Fruit fly (Drosophila melanogaster) whole organism, prepupa: Measurements from ENCODE around the gene CG3149.

Source experiments
- Blimp-1 ChIP-seq: fragments of 200-800 bp; sonication (Bioruptor generic); optimal IDR thresholded peaks from 3 replicates; lab custom pipeline; 2017; ENCODE audit warnings: missing biosample characterization, missing genetic modification characterization, mild to moderate bottlenecking, moderate library complexity, missing genetic modification reagents
- CG10669 ChIP-seq: fragments of 200-800 bp; sonication (Bioruptor generic); optimal IDR thresholded peaks from 3 replicates; lab custom pipeline; 2018; ENCODE audit warnings: missing biosample characterization, mild to moderate bottlenecking, missing genetic modification characterization, moderate library complexity
- CG11294 ChIP-seq: fragments of 200-800 bp; sonication (Bioruptor generic); IDR thresholded peaks from 2 replicates; pipeline ENCODE4 v1.3.6; 2022; ENCODE audit warnings: missing biosample characterization, missing genetic modification characterization
- CG11902 ChIP-seq: fragments of 200-800 bp; sonication (Bioruptor generic); optimal IDR thresholded peaks from 3 replicates; lab custom pipeline; 2016; ENCODE audit warnings: missing biosample characterization, missing genetic modification characterization
- CG1621 ChIP-seq: fragments of 200-800 bp; sonication (Bioruptor generic); optimal IDR thresholded peaks from 3 replicates; lab custom pipeline; 2018; ENCODE audit warnings: missing biosample characterization, mild to moderate bottlenecking, missing genetic modification characterization
- CG16779 ChIP-seq: fragments of 200-800 bp; sonication (Bioruptor generic); optimal IDR thresholded peaks from 3 replicates; lab custom pipeline; 2017; ENCODE audit warnings: missing biosample characterization, mild to moderate bottlenecking, missing genetic modification characterization
- CG31627 ChIP-seq: fragments of 200-800 bp; sonication (Bioruptor generic); optimal IDR thresholded peaks from 3 replicates; lab custom pipeline; 2016; ENCODE audit warnings: missing biosample characterization, missing genetic modification characterization
- CG32006 ChIP-seq: fragments of 200-800 bp; sonication (Bioruptor generic); optimal IDR thresholded peaks from 3 replicates; lab custom pipeline; 2017; ENCODE audit warnings: missing biosample characterization, mild to moderate bottlenecking, missing genetic modification characterization
- CG34406 ChIP-seq: fragments of 200-800 bp; sonication (Bioruptor generic); optimal IDR thresholded peaks from 3 replicates; lab custom pipeline; 2016; ENCODE audit warnings: missing biosample characterization, missing genetic modification characterization
- CG3919 ChIP-seq: fragments of 200-800 bp; sonication (Bioruptor generic); optimal IDR thresholded peaks from 3 replicates; lab custom pipeline; 2016; ENCODE audit warnings: missing biosample characterization, missing genetic modification characterization
- CG6163 ChIP-seq: fragments of 200-800 bp; sonication (Bioruptor generic); IDR thresholded peaks from 3 replicates; pipeline ENCODE4 v1.3.6; 2022; ENCODE audit warnings: missing biosample characterization, missing genetic modification characterization
- CG6276 ChIP-seq: fragments of 200-800 bp; sonication (Bioruptor generic); optimal IDR thresholded peaks from 2 replicates; lab custom pipeline; 2017; ENCODE audit warnings: missing biosample characterization, mild to moderate bottlenecking, missing genetic modification characterization
- CG6792 ChIP-seq: fragments of 200-800 bp; sonication (Bioruptor generic); optimal IDR thresholded peaks from 3 replicates; lab custom pipeline; 2016; ENCODE audit warnings: missing biosample characterization, missing genetic modification characterization
- CG6808 ChIP-seq: fragments of 200-800 bp; sonication (Bioruptor generic); optimal IDR thresholded peaks from 3 replicates; lab custom pipeline; 2017; ENCODE audit warnings: missing biosample characterization, missing genetic modification characterization, mild to moderate bottlenecking, moderate library complexity, missing genetic modification reagents
- CG6854 ChIP-seq: fragments of 200-800 bp; sonication (Bioruptor generic); optimal IDR thresholded peaks from 2 replicates; lab custom pipeline; 2017; ENCODE audit warnings: missing biosample characterization, mild to moderate bottlenecking, missing genetic modification characterization
- CG7368 ChIP-seq: fragments of 200-800 bp; sonication (Bioruptor generic); optimal IDR thresholded peaks from 3 replicates; lab custom pipeline; 2016; ENCODE audit warnings: missing biosample characterization, missing genetic modification characterization
- CG8119 ChIP-seq: fragments of 200-800 bp; sonication (Bioruptor generic); IDR thresholded peaks from 3 replicates; pipeline ENCODE4 v1.3.6; 2022; ENCODE audit warnings: missing biosample characterization, missing genetic modification characterization
- CG8319 ChIP-seq: fragments of 200-800 bp; sonication (Bioruptor generic); optimal IDR thresholded peaks from 3 replicates; lab custom pipeline; 2016; ENCODE audit warnings: missing biosample characterization, missing genetic modification characterization
- CG8632 ChIP-seq: fragments of 200-800 bp; sonication (Bioruptor generic); optimal IDR thresholded peaks from 3 replicates; lab custom pipeline; 2016; ENCODE audit warnings: missing biosample characterization, missing genetic modification characterization
- CG9139 ChIP-seq: fragments of 200-800 bp; sonication (Bioruptor generic); optimal IDR thresholded peaks from 3 replicates; lab custom pipeline; 2017; ENCODE audit warnings: missing biosample characterization, mild to moderate bottlenecking, missing genetic modification characterization
- Eip75B ChIP-seq: fragments of 200-800 bp; sonication (Bioruptor generic); optimal IDR thresholded peaks from 3 replicates; lab custom pipeline; 2016; ENCODE audit warnings: missing biosample characterization, missing genetic modification characterization
- Eip78C ChIP-seq: fragments of 200-800 bp; sonication (Bioruptor generic); peaks from one replicate; lab custom pipeline; 2016; ENCODE audit warnings: missing biosample characterization, missing genetic modification characterization
- Eip93F ChIP-seq: fragments of 200-800 bp; sonication (Bioruptor generic); optimal IDR thresholded peaks from 2 replicates; lab custom pipeline; 2016; ENCODE audit warnings: missing biosample characterization, mild to moderate bottlenecking, missing genetic modification characterization
- Ets21C ChIP-seq: fragments of 200-800 bp; sonication (Bioruptor generic); optimal IDR thresholded peaks from 3 replicates; lab custom pipeline; 2016; ENCODE audit warnings: missing biosample characterization, missing genetic modification characterization
- Hr38 ChIP-seq: sonication (Bioruptor generic); optimal IDR thresholded peaks from 2 replicates; lab custom pipeline; 2016; ENCODE audit warnings: missing biosample characterization, missing genetic modification characterization
- Hr39 ChIP-seq: fragments of 200-800 bp; sonication (Bioruptor generic); optimal IDR thresholded peaks from 2 replicates; lab custom pipeline; 2016; ENCODE audit warnings: missing biosample characterization, missing genetic modification characterization
- Lpt ChIP-seq: fragments of 200-800 bp; sonication (Bioruptor generic); optimal IDR thresholded peaks from 3 replicates; lab custom pipeline; 2016; ENCODE audit warnings: missing biosample characterization, missing genetic modification characterization
- Met ChIP-seq: fragments of 200-800 bp; sonication (Bioruptor generic); optimal IDR thresholded peaks from 3 replicates; lab custom pipeline; 2016; ENCODE audit warnings: missing biosample characterization, missing genetic modification characterization
- OdsH ChIP-seq: fragments of 200-800 bp; sonication (Bioruptor generic); optimal IDR thresholded peaks from 3 replicates; lab custom pipeline; 2016; ENCODE audit warnings: missing biosample characterization, missing genetic modification characterization
- Smox ChIP-seq: fragments of 200-800 bp; sonication (Bioruptor generic); optimal IDR thresholded peaks from 3 replicates; lab custom pipeline; 2016; ENCODE audit warnings: missing biosample characterization, missing genetic modification characterization
- Sox102F ChIP-seq: fragments of 200-800 bp; sonication (Bioruptor generic); optimal IDR thresholded peaks from 2 replicates; lab custom pipeline; 2016; ENCODE audit warnings: missing biosample characterization, mild to moderate bottlenecking, missing genetic modification characterization
- Sox15 ChIP-seq: fragments of 200-800 bp; sonication (Bioruptor generic); optimal IDR thresholded peaks from 3 replicates; lab custom pipeline; 2016; ENCODE audit warnings: missing biosample characterization, missing genetic modification characterization
- achi ChIP-seq: fragments of 200-800 bp; sonication (Bioruptor generic); optimal IDR thresholded peaks from 3 replicates; lab custom pipeline; 2016; ENCODE audit warnings: missing biosample characterization, missing genetic modification characterization
- acj6 ChIP-seq: fragments of 200-800 bp; sonication (Bioruptor generic); optimal IDR thresholded peaks from 3 replicates; lab custom pipeline; 2016; ENCODE audit warnings: missing biosample characterization, missing genetic modification characterization
- cyc ChIP-seq: fragments of 200-800 bp; sonication (Bioruptor generic); optimal IDR thresholded peaks from 3 replicates; lab custom pipeline; 2016; ENCODE audit warnings: missing biosample characterization, missing genetic modification characterization
- dsx ChIP-seq: fragments of 200-800 bp; optimal IDR thresholded peaks from 3 replicates; lab custom pipeline; 2019; ENCODE audit warnings: missing biosample characterization, mild to moderate bottlenecking, missing genetic modification characterization, moderate library complexity; ENCODE audit not compliant: poor library complexity, severe bottlenecking
- eg ChIP-seq: fragments of 200-800 bp; sonication (Bioruptor generic); IDR thresholded peaks from 3 replicates; pipeline ENCODE4 v1.3.6; 2022; ENCODE audit warnings: missing biosample characterization, missing genetic modification characterization
- esn ChIP-seq: fragments of 200-800 bp; sonication (Bioruptor generic); optimal IDR thresholded peaks from 2 replicates; lab custom pipeline; 2016; ENCODE audit warnings: missing biosample characterization, mild to moderate bottlenecking, missing genetic modification characterization, moderate library complexity
- fd59A ChIP-seq: fragments of 200-800 bp; sonication (Bioruptor generic); optimal IDR thresholded peaks from 2 replicates; lab custom pipeline; 2017; ENCODE audit warnings: missing biosample characterization, mild to moderate bottlenecking, missing genetic modification characterization, missing genetic modification reagents
- fd85E ChIP-seq: fragments of 200-800 bp; sonication (Bioruptor generic); optimal IDR thresholded peaks from 3 replicates; lab custom pipeline; 2016; ENCODE audit warnings: missing biosample characterization, missing genetic modification characterization
- fkh ChIP-seq: fragments of 200-800 bp; sonication (Bioruptor generic); optimal IDR thresholded peaks from 3 replicates; lab custom pipeline; 2017; ENCODE audit warnings: missing biosample characterization, mild to moderate bottlenecking, missing genetic modification characterization, moderate library complexity
- net ChIP-seq: fragments of 200-800 bp; sonication (Bioruptor generic); optimal IDR thresholded peaks from 3 replicates; lab custom pipeline; 2016; ENCODE audit warnings: missing biosample characterization, missing genetic modification characterization
- pdm3 ChIP-seq: fragments of 200-800 bp; sonication (Bioruptor generic); optimal IDR thresholded peaks from 3 replicates; lab custom pipeline; 2016; ENCODE audit warnings: missing biosample characterization, missing genetic modification characterization
- topi ChIP-seq: fragments of 200-800 bp; sonication (Bioruptor generic); optimal IDR thresholded peaks from 3 replicates; lab custom pipeline; 2016; ENCODE audit warnings: missing biosample characterization, missing genetic modification characterization
- vri ChIP-seq: fragments of 200-800 bp; sonication (Bioruptor generic); optimal IDR thresholded peaks from 3 replicates; lab custom pipeline; 2016; ENCODE audit warnings: missing biosample characterization, mild to moderate bottlenecking, missing genetic modification characterization

The CG3149 gene

dm6 chrX:5679933-5680667 lies 14.9 kb downstream of the CG3149 start, which contains the start of the genes Tre1 and Gr5a:
Tre1 (minus strand) TSS chrX:5679977.
Gr5a (plus strand) TSS chrX:5680617.
- TF ChIP-seq topi (GFP tag; lab: Kevin White, UChicago): no peak
- TF ChIP-seq CG31627 (GFP tag; lab: Kevin White, UChicago): no peak
- TF ChIP-seq eg (GFP tag; lab: Robert Waterston, UW): no peak
- TF ChIP-seq Eip78C (GFP tag; lab: Kevin White, UChicago): peak; percentile 57
- no peak for TF ChIP-seq dsx (GFP tag; lab: Kevin White, UChicago)
- TF ChIP-seq fkh (GFP tag; lab: Kevin White, UChicago): peak; percentile 1
- no peak for TF ChIP-seq CG8632
- TF ChIP-seq, all 60 proteins: peak for 2

- TF ChIP-seq CG11902 (peak; percentile 51), Eip75B (GFP tag; lab: Kevin White, UChicago) (no peak), eg (GFP tag; lab: Robert Waterston, UW) (peak; percentile 34; the same call in 1 of the 3 replicates), CG6163 (GFP tag; lab: Robert Waterston, UW) (peak; percentile 81), Sox102F (GFP tag; lab: Kevin White, UChicago) (peak; percentile 80), CG8119 (GFP tag; lab: Robert Waterston, UW) (peak; percentile 53; the same call in 1 of the 3 replicates), CG8319 (GFP tag; lab: Kevin White, UChicago) (peak; percentile 56), Eip78C (GFP tag; lab: Kevin White, UChicago) (peak; percentile 91), CG6854 (peak; percentile 59), CG6276 (GFP tag; lab: Kevin White, UChicago) (peak; percentile 4), esn (GFP tag; lab: Kevin White, UChicago) (peak; percentile 85), Ets21C (GFP tag; lab: Kevin White, UChicago) (peak; percentile 76), OdsH (GFP tag; lab: Kevin White, UChicago) (no peak), Sox15 (GFP tag; lab: Kevin White, UChicago) (peak; percentile 54), Blimp-1 (GFP tag; lab: Kevin White, UChicago) (peak; percentile 23), CG6808 (GFP tag; lab: Kevin White, UChicago) (peak; percentile 54), Lpt (GFP tag; lab: Kevin White, UChicago) (no peak), net (GFP tag; lab: Kevin White, UChicago) (peak; percentile 72), CG32006 (GFP tag; lab: Kevin White, UChicago) (peak; percentile 64), Eip93F (GFP tag; lab: Kevin White, UChicago) (no peak), dsx (GFP tag; lab: Kevin White, UChicago) (peak; percentile 3), Met (GFP tag; lab: Kevin White, UChicago) (peak; percentile 87), cyc (GFP tag; lab: Kevin White, UChicago) (peak; percentile 84), CG9139 (GFP tag; lab: Kevin White, UChicago) (peak; percentile 44), Smox (GFP tag; lab: Kevin White, UChicago) (peak; percentile 84), topi (GFP tag; lab: Kevin White, UChicago) (peak; percentile 84), CG8632 (peak; percentile 73), CG1621 (tag; lab: Kevin White, UChicago) (peak; percentile 57), fd85E (GFP tag; lab: Kevin White, UChicago) (no peak), pdm3 (GFP tag; lab: Kevin White, UChicago) (no peak), fd59A (GFP tag; lab: Kevin White, UChicago) (peak; percentile 26), CG3919 (GFP tag; lab: Kevin White, UChicago) (peak; percentile 77), CG7368 (GFP tag; lab: Kevin White, UChicago) (no peak), Hr39 (GFP tag; lab: Kevin White, UChicago) (peak; percentile 86), Hr38 (no peak), achi (GFP tag; lab: Kevin White, UChicago) (no peak), CG34406 (peak; percentile 69), CG16779 (tag; lab: Kevin White, UChicago) (no peak), CG6792 (GFP tag; lab: Kevin White, UChicago) (peak; percentile 72), fkh (GFP tag; lab: Kevin White, UChicago) (no peak), vri (GFP tag; lab: Kevin White, UChicago) (no peak), CG11294 (GFP tag; lab: Robert Waterston, UW) (0 out of 2 replicates have a peak, but pooled peaks have one; percentile 22), acj6 (GFP tag; lab: Kevin White, UChicago) (peak; percentile 70), CG10669 (GFP tag; lab: Kevin White, UChicago) (peak; percentile 68)
These were observed 15.7 kb downstream of the CG3149 start for dm6 chrX:5679079-5679932.
